Worm (Caenorhabditis elegans) whole organism, L2 larva: Measurements from ENCODE around the gene T02C5.1.

Experiments
- C34F6.9 ChIP-seq: fragments of 150-350 bp; optimal IDR thresholded peaks from 2 replicates; lab custom pipeline; 2014; ENCODE audit warnings: missing biosample characterization, missing genetic modification characterization
- F13H6.1 ChIP-seq: sonication (generic microtip); optimal IDR thresholded peaks from 2 replicates; lab custom pipeline; 2016; ENCODE audit warnings: missing genetic modification characterization, missing compliant biosample characterization
- Y55F3AM.14 ChIP-seq: fragments of 200-800 bp; sonication (Bioruptor generic); optimal IDR thresholded peaks from 2 replicates; lab custom pipeline; 2018; ENCODE audit warnings: mild to moderate bottlenecking, missing genetic modification characterization, missing compliant biosample characterization
- alr-1 ChIP-seq: fragments of 150-350 bp; optimal IDR thresholded peaks from 2 replicates; lab custom pipeline; 2014; ENCODE audit warnings: missing biosample characterization, missing genetic modification characterization
- blmp-1 ChIP-seq: sonication (generic microtip); optimal IDR thresholded peaks from 2 replicates; lab custom pipeline; 2017; ENCODE audit warnings: missing genetic modification characterization, mild to moderate bottlenecking, missing compliant biosample characterization, antibody characterized with exemption, moderate library complexity; ENCODE audit not compliant: insufficient read depth
- ceh-16 ChIP-seq: fragments of 150-350 bp; optimal IDR thresholded peaks from 2 replicates; lab custom pipeline; 2014; ENCODE audit warnings: missing biosample characterization, missing genetic modification characterization
- ceh-82 ChIP-seq: fragments of 150-350 bp; optimal IDR thresholded peaks from 2 replicates; lab custom pipeline; 2014; ENCODE audit warnings: missing biosample characterization, missing genetic modification characterization
- crh-2 ChIP-seq: sonication (generic microtip); optimal IDR thresholded peaks from 2 replicates; lab custom pipeline; 2017; ENCODE audit warnings: missing biosample characterization, missing genetic modification characterization
- dmd-4 ChIP-seq: sonication (generic microtip); optimal IDR thresholded peaks from 2 replicates; lab custom pipeline; 2017; ENCODE audit warnings: missing biosample characterization, missing genetic modification characterization
- egl-27 ChIP-seq: sonication (generic microtip); optimal IDR thresholded peaks from 3 replicates; lab custom pipeline; 2017; ENCODE audit warnings: missing biosample characterization, missing genetic modification reagents, missing genetic modification characterization
- elt-1 ChIP-seq: fragments of 150-350 bp; optimal IDR thresholded peaks from 2 replicates; lab custom pipeline; 2014; ENCODE audit warnings: missing biosample characterization, missing genetic modification characterization
- fos-1 ChIP-seq: fragments of 150-350 bp; optimal IDR thresholded peaks from 2 replicates; lab custom pipeline; 2014; ENCODE audit warnings: missing biosample characterization, missing genetic modification characterization
- gmeb-1 ChIP-seq: fragments of 150-350 bp; optimal IDR thresholded peaks from 2 replicates; lab custom pipeline; 2014; ENCODE audit warnings: missing biosample characterization, missing genetic modification characterization
- lin-11 ChIP-seq: fragments of 150-350 bp; sonication (generic microtip); optimal IDR thresholded peaks from 2 replicates; lab custom pipeline; 2014; ENCODE audit warnings: missing biosample characterization, missing genetic modification characterization, inconsistent platforms, mixed read lengths
- lin-13 ChIP-seq: fragments of 150-350 bp; optimal IDR thresholded peaks from 2 replicates; lab custom pipeline; 2014; ENCODE audit warnings: missing biosample characterization, missing genetic modification reagents, missing genetic modification characterization
- lin-39 ChIP-seq: fragments of 150-350 bp; optimal IDR thresholded peaks from 2 replicates; lab custom pipeline; 2014; ENCODE audit warnings: missing biosample characterization, missing genetic modification reagents, missing genetic modification characterization
- lsy-2 ChIP-seq, 2 experiments: fragments of 150-350 bp in 1 of 2; sonication (generic microtip) in 1 of 2; optimal IDR thresholded peaks; 2 replicates each; lab custom pipeline; 2014 to 2017; ENCODE audit warnings: missing biosample characterization in 2 of 2, missing genetic modification characterization in 2 of 2
- mab-5 ChIP-seq: fragments of 150-350 bp; optimal IDR thresholded peaks from 2 replicates; lab custom pipeline; 2014; ENCODE audit warnings: missing biosample characterization, missing genetic modification characterization
- mbf-1 ChIP-seq: sonication (generic microtip); optimal IDR thresholded peaks from 2 replicates; lab custom pipeline; 2017; ENCODE audit warnings: missing biosample characterization, missing genetic modification characterization
- mdl-1 ChIP-seq, 2 experiments: fragments of 150-350 bp in 1 of 2; sonication (generic microtip) in 1 of 2; optimal IDR thresholded peaks; 2 replicates each; lab custom pipeline; 2017; ENCODE audit warnings: missing biosample characterization in 2 of 2, missing genetic modification characterization in 2 of 2
- nhr-10 ChIP-seq: sonication (generic microtip); optimal IDR thresholded peaks from 2 replicates; lab custom pipeline; 2017; ENCODE audit warnings: missing biosample characterization, missing genetic modification characterization
- nhr-12 ChIP-seq: fragments of 150-350 bp; optimal IDR thresholded peaks from 2 replicates; lab custom pipeline; 2014; ENCODE audit warnings: missing biosample characterization, missing genetic modification characterization
- nhr-129 ChIP-seq: fragments of 150-350 bp; optimal IDR thresholded peaks from 2 replicates; lab custom pipeline; 2014; ENCODE audit warnings: missing biosample characterization, missing genetic modification characterization
- nhr-21 ChIP-seq: fragments of 150-350 bp; optimal IDR thresholded peaks from 2 replicates; lab custom pipeline; 2014; ENCODE audit warnings: missing biosample characterization, missing genetic modification characterization
- nhr-23 ChIP-seq: fragments of 150-350 bp; optimal IDR thresholded peaks from 2 replicates; lab custom pipeline; 2014; ENCODE audit warnings: missing biosample characterization, missing genetic modification reagents, missing genetic modification characterization
- nhr-25 ChIP-seq: fragments of 150-350 bp; sonication (generic microtip); optimal IDR thresholded peaks from 3 replicates; lab custom pipeline; 2014; ENCODE audit warnings: missing biosample characterization, missing genetic modification characterization
- nhr-6 ChIP-seq: fragments of 150-350 bp; optimal IDR thresholded peaks from 2 replicates; lab custom pipeline; 2014; ENCODE audit warnings: missing biosample characterization, missing genetic modification characterization
- sem-4 ChIP-seq: fragments of 150-350 bp; optimal IDR thresholded peaks from 2 replicates; lab custom pipeline; 2014; ENCODE audit warnings: missing biosample characterization, missing genetic modification reagents, missing genetic modification characterization
- skn-1 ChIP-seq: sonication (generic microtip); optimal IDR thresholded peaks from 2 replicates; lab custom pipeline; 2017; ENCODE audit warnings: missing biosample characterization, missing genetic modification characterization
- sma-3 ChIP-seq: sonication (generic microtip); optimal IDR thresholded peaks from 2 replicates; lab custom pipeline; 2016; ENCODE audit warnings: missing genetic modification reagents, missing genetic modification characterization, missing compliant biosample characterization
- sma-9 ChIP-seq, 2 experiments: fragments of 150-350 bp in 1 of 2; sonication (generic microtip) in 1 of 2; optimal IDR thresholded peaks; 2 replicates each; lab custom pipeline; 2014 to 2016; ENCODE audit warnings: missing genetic modification characterization in 2 of 2, mild to moderate bottlenecking in 1 of 2, missing biosample characterization in 1 of 2, missing compliant biosample characterization in 1 of 2, missing genetic modification reagents in 1 of 2, moderate library complexity in 1 of 2
- snpc-4 ChIP-seq: fragments of 150-350 bp; optimal IDR thresholded peaks from 2 replicates; lab custom pipeline; 2014; ENCODE audit warnings: missing biosample characterization, missing genetic modification characterization
- unc-39 ChIP-seq: fragments of 150-350 bp; optimal IDR thresholded peaks from 2 replicates; lab custom pipeline; 2014; ENCODE audit warnings: missing biosample characterization, missing genetic modification characterization
- unc-55 ChIP-seq: fragments of 150-350 bp; sonication (generic microtip); optimal IDR thresholded peaks from 3 replicates; lab custom pipeline; 2014; ENCODE audit warnings: missing biosample characterization, missing genetic modification reagents, missing genetic modification characterization
- unc-62 ChIP-seq: fragments of 150-350 bp; optimal IDR thresholded peaks from 2 replicates; lab custom pipeline; 2014; ENCODE audit warnings: missing biosample characterization, missing genetic modification reagents, missing genetic modification characterization
- zag-1 ChIP-seq: fragments of 150-350 bp; optimal IDR thresholded peaks from 2 replicates; lab custom pipeline; 2014; ENCODE audit warnings: missing biosample characterization, missing genetic modification characterization
- ztf-1 ChIP-seq: fragments of 200-800 bp; sonication (Bioruptor generic); conservative IDR thresholded peaks from 2 replicates; pipeline ENCODE4 v1.3.6; 2022; ENCODE audit warnings: missing genetic modification characterization, missing compliant biosample characterization
- ztf-11 ChIP-seq: sonication (generic microtip); optimal IDR thresholded peaks from 2 replicates; lab custom pipeline; 2017; ENCODE audit warnings: missing biosample characterization, missing genetic modification characterization
- ztf-4 ChIP-seq: fragments of 150-350 bp; optimal IDR thresholded peaks from 2 replicates; lab custom pipeline; 2014; ENCODE audit warnings: missing biosample characterization, missing genetic modification characterization

T02C5.1 gene

DNA sequence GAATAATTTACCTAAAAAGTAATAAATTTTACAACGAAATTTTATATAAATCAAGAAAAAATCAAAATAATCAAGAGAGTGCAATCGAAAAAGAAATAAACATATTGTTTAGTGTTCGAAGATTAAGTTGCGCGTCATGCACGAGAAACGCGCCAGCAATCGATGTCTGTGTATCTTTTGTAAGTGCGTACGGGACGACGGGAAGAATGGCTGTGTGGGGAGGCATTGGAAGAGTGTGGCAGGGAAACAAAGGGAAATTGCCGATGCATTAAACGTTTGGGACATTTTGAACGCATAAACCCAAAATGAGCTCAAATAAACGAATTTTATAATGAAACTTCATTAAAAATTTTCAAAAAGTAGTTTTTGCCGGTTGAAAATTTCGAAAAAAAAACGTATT is 7.5 kb upstream of the T02C5.1 start, which contains the start of gene immt-1:
immt-1 (minus strand) TSS at position 11 of the 400 bp plus-strand sequence.
- TF ChIP-seq nhr-129 (tag; lab: Kevin White, UChicago) (peak; percentile 90), zag-1 (peak; percentile 73), nhr-6 (tag; lab: Kevin White, UChicago) (no peak), nhr-23 (tag; lab: Kevin White, UChicago) (no peak), lin-11 (tag; lab: Kevin White, UChicago) (peak; percentile 60), skn-1 (tag; lab: Kevin White, UChicago) (peak; percentile 59), sma-3 (GFP tag; lab: Kevin White, UChicago) (peak; percentile 56), nhr-21 (peak; percentile 29), egl-27 (no peak), lsy-2 (tag; optimal IDR thresholded peaks at IDR 0.05; lab: Kevin White, UChicago) (peak; percentile 64 to 91), unc-55 (GFP tag; lab: Kevin White, UChicago) (peak; percentile 92), gmeb-1 (tag; lab: Kevin White, UChicago) (peak; percentile 68), ztf-4 (tag; lab: Kevin White, UChicago) (peak; percentile 76), unc-62 (GFP tag; lab: Kevin White, UChicago) (no peak), nhr-12 (tag; lab: Kevin White, UChicago) (no peak), crh-2 (peak; percentile 85), lin-13 (GFP tag; lab: Kevin White, UChicago) (peak; percentile 76), mab-5 (peak; percentile 62), ceh-16 (peak; percentile 32), F13H6.1 (peak; percentile 73), fos-1 (tag; lab: Kevin White, UChicago) (peak; percentile 90), dmd-4 (tag; lab: Kevin White, UChicago) (peak; percentile 57), ztf-11 (tag; lab: Kevin White, UChicago) (no peak), sma-9 (GFP tag; optimal IDR thresholded peaks at IDR 0.05; lab: Kevin White, UChicago) (peak; percentile 63), sma-9 (tag; optimal IDR thresholded peaks at IDR 0.05; lab: Kevin White, UChicago) (no peak), C34F6.9 (peak; percentile 90), nhr-25 (tag; lab: Kevin White, UChicago) (peak; percentile 65), snpc-4 (tag; lab: Kevin White, UChicago) (peak; percentile 65), sem-4 (tag; lab: Kevin White, UChicago) (peak; percentile 54)
- TF ChIP-seq, all 48 proteins: peak for 22

DNA sequence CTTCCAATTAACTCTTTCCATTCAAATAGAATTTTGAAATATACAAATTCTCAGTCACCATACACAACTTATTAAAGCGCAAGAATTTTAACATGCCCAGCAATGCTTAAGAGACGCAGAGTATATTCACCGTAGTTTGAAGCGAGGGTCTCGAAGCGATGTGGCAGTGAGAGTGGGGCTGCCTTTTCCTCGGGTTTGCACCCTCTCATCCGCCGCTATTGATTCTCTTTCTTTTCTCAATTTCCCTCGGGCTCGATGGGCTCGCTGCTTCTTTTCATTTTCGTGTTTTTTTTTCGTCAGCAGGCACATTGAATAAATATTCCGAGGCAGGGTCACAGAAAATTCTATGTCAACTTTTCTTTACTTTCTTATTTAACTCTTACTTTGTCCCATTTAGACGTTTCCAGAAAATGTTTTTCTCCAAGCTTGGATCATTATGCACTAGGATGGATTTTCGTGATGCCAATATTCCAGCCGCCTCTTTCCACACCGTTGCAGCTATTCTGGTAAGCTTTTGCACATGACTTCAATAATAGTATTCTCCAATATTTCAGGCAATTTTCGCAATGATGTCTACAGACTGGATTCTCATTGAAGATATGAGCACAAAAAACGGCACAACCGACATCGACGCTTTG is 6.0 kb upstream of the T02C5.1 start, which contains the start of gene T14G11.1:
T14G11.1 (plus strand) TSS at position 408 of the 638 bp plus-strand sequence.
- TF ChIP-seq Y55F3AM.14 (GFP tag; lab: Kevin White, UChicago) (no peak), lsy-2 (tag; optimal IDR thresholded peaks at IDR 0.05; lab: Kevin White, UChicago) (peak; percentile 94 to 98), lin-11 (tag; lab: Kevin White, UChicago) (peak; percentile 59), unc-55 (GFP tag; lab: Kevin White, UChicago) (peak; percentile 87), nhr-12 (tag; lab: Kevin White, UChicago) (no peak), ztf-4 (tag; lab: Kevin White, UChicago) (peak; percentile 43), elt-1 (tag; lab: Kevin White, UChicago) (no peak), sem-4 (tag; lab: Kevin White, UChicago) (peak; percentile 77), ceh-82 (peak; percentile 11), nhr-129 (tag; lab: Kevin White, UChicago) (peak; percentile 78), nhr-10 (tag; lab: Kevin White, UChicago) (no peak), crh-2 (peak; percentile 72), zag-1 (peak; percentile 61), lin-39 (no peak), nhr-6 (tag; lab: Kevin White, UChicago) (peak; percentile 21), gmeb-1 (tag; lab: Kevin White, UChicago) (peak; percentile 61), snpc-4 (tag; lab: Kevin White, UChicago) (peak; percentile 39), fos-1 (tag; lab: Kevin White, UChicago) (peak; percentile 44), sma-9 (GFP tag; optimal IDR thresholded peaks at IDR 0.05; lab: Kevin White, UChicago) (peak; percentile 81), sma-9 (tag; optimal IDR thresholded peaks at IDR 0.05; lab: Kevin White, UChicago) (no peak), C34F6.9 (peak; percentile 74), mab-5 (peak; percentile 60), alr-1 (tag; lab: Kevin White, UChicago) (no peak), lin-13 (GFP tag; lab: Kevin White, UChicago) (peak; percentile 86), nhr-23 (tag; lab: Kevin White, UChicago) (no peak), F13H6.1 (peak; percentile 69), nhr-21 (peak; percentile 23), nhr-25 (tag; lab: Kevin White, UChicago) (peak; percentile 55), mdl-1 (tag; optimal IDR thresholded peaks at IDR 0.05; lab: Kevin White, UChicago) (no peak)

DNA sequence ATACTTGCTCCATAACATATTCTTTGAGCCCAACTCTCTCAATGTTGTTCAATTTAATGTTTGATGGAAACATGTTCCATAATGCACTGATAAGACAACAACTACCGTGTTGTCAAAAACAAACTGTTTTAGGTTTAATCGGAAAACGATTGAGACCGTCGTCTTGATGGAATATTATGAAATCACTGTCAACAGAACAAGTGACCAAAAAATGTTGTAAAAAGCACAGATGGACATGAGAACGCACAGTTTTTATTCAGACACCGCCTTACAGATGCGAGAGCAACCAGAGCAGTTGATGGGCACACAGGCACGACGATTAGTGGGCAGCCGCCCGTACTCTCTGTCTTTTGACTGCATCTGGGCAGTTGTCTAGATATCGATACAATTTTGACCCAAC is 1.7 kb upstream of the T02C5.1 start:
- TF ChIP-seq nhr-10 (tag; lab: Kevin White, UChicago): no peak
- TF ChIP-seq nhr-21: no peak
- TF ChIP-seq nhr-25 (tag; lab: Kevin White, UChicago): no peak
- no peak for TF ChIP-seq unc-39 (tag; lab: Kevin White, UChicago)
- no peak for TF ChIP-seq blmp-1
- no peak for TF ChIP-seq crh-2
- TF ChIP-seq F13H6.1: no peak
- no peak for TF ChIP-seq lin-39
- TF ChIP-seq ztf-1 (GFP tag; lab: Robert Waterston, UW): no peak
- no peak for TF ChIP-seq nhr-12 (tag; lab: Kevin White, UChicago)
- TF ChIP-seq fos-1 (tag; lab: Kevin White, UChicago): no peak
- TF ChIP-seq gmeb-1 (tag; lab: Kevin White, UChicago): no peak
- TF ChIP-seq sem-4 (tag; lab: Kevin White, UChicago): no peak
- TF ChIP-seq unc-55 (GFP tag; lab: Kevin White, UChicago): no peak
- no peak for TF ChIP-seq mbf-1 (tag; lab: Kevin White, UChicago)
- no peak for TF ChIP-seq lsy-2 (tag; optimal IDR thresholded peaks at IDR 0.05; lab: Kevin White, UChicago)
